Worm (Caenorhabditis elegans) whole organism, young adult: Measurements from ENCODE around the gene fog-2.
A peak's percentile ranks its signal among the peaks of the same experiment; 100 is the strongest.

Source experiments
- B0336.3 ChIP-seq: fragments of 200-800 bp; sonication (Bioruptor generic); IDR thresholded peaks from 2 replicates; pipeline ENCODE4 v1.3.6; 2022; ENCODE audit warnings: missing genetic modification characterization, missing compliant biosample characterization
- C06A6.2 ChIP-seq: fragments of 200-800 bp; sonication (Bioruptor generic); conservative IDR thresholded peaks from 2 replicates; pipeline ENCODE4 v1.3.6; 2022; ENCODE audit warnings: missing genetic modification characterization, missing compliant biosample characterization
- D2030.7 ChIP-seq: fragments of 200-800 bp; sonication (Bioruptor generic); IDR thresholded peaks from 2 replicates; pipeline ENCODE4 v1.3.6; 2022; ENCODE audit warnings: missing genetic modification reagents, missing genetic modification characterization, missing compliant biosample characterization
- F33H1.4 ChIP-seq: fragments of 200-800 bp; sonication (Bioruptor generic); IDR thresholded peaks from 2 replicates; pipeline ENCODE4 v1.3.6; 2022; ENCODE audit warnings: missing genetic modification reagents, missing genetic modification characterization, missing compliant biosample characterization
- F49E8.2 ChIP-seq: sonication (generic microtip); optimal IDR thresholded peaks from 3 replicates; lab custom pipeline; 2017; ENCODE audit warnings: missing genetic modification characterization, mild to moderate bottlenecking, missing compliant biosample characterization, antibody characterized with exemption, moderate library complexity; ENCODE audit not compliant: insufficient read depth
- F57C9.4 ChIP-seq: sonication (generic microtip); optimal IDR thresholded peaks from 2 replicates; lab custom pipeline; 2017; ENCODE audit warnings: mild to moderate bottlenecking, missing genetic modification characterization, missing compliant biosample characterization
- K12H6.12 ChIP-seq: fragments of 200-800 bp; sonication (Bioruptor generic); optimal IDR thresholded peaks from 2 replicates; lab custom pipeline; 2018; ENCODE audit warnings: mild to moderate bottlenecking, missing genetic modification characterization, missing compliant biosample characterization
- Y53G8AR.9 ChIP-seq: fragments of 200-800 bp; sonication (Bioruptor generic); conservative IDR thresholded peaks from 2 replicates; pipeline ENCODE4 v1.3.6; 2022; ENCODE audit warnings: missing genetic modification reagents, missing genetic modification characterization, missing compliant biosample characterization
- Y56A3A.18 ChIP-seq: fragments of 200-800 bp; sonication (Bioruptor generic); IDR thresholded peaks from 2 replicates; pipeline ENCODE4 v1.3.6; 2022; ENCODE audit warnings: missing genetic modification reagents, missing genetic modification characterization, missing compliant biosample characterization
- akir-1 ChIP-seq: fragments of 200-800 bp; sonication (Bioruptor generic); optimal IDR thresholded peaks from 2 replicates; lab custom pipeline; 2018; ENCODE audit warnings: mild to moderate bottlenecking, missing genetic modification characterization, moderate library complexity, missing compliant biosample characterization
- attf-6 ChIP-seq: fragments of 200-800 bp; sonication (Bioruptor generic); IDR thresholded peaks from 2 replicates; pipeline ENCODE4 v1.3.6; 2022; ENCODE audit warnings: missing genetic modification reagents, missing genetic modification characterization, missing compliant biosample characterization
- bed-1 ChIP-seq: fragments of 200-800 bp; sonication (Bioruptor generic); IDR thresholded peaks from 2 replicates; pipeline ENCODE4 v1.3.6; 2022; ENCODE audit warnings: missing genetic modification reagents, missing genetic modification characterization, missing compliant biosample characterization
- cebp-1 ChIP-seq, 2 experiments: fragments of 200-800 bp in 1 of 2; sonication (Bioruptor generic) in 1 of 2; sonication (generic microtip) in 1 of 2; IDR thresholded peaks in 1 of 2; optimal IDR thresholded peaks in 1 of 2; 2 replicates each; pipeline versions ENCODE4 v1.3.6 to Lab custom; 2017 to 2022; ENCODE audit warnings: missing compliant biosample characterization in 2 of 2, missing genetic modification characterization in 2 of 2, mild to moderate bottlenecking in 1 of 2, missing genetic modification reagents in 1 of 2, moderate library complexity in 1 of 2
- ceh-40 ChIP-seq: fragments of 200-800 bp; sonication (Bioruptor generic); IDR thresholded peaks from 2 replicates; pipeline ENCODE4 v1.3.6; 2022; ENCODE audit warnings: missing genetic modification characterization, missing compliant biosample characterization
- ceh-58 ChIP-seq: fragments of 200-800 bp; sonication (Bioruptor generic); IDR thresholded peaks from 2 replicates; pipeline ENCODE4 v1.3.6; 2022; ENCODE audit warnings: missing genetic modification characterization, missing compliant biosample characterization
- ceh-91 ChIP-seq: fragments of 200-800 bp; sonication (Bioruptor generic); IDR thresholded peaks from 2 replicates; pipeline ENCODE4 v1.3.6; 2022; ENCODE audit warnings: missing genetic modification reagents, missing genetic modification characterization, missing compliant biosample characterization
- chd-7 ChIP-seq: sonication (generic microtip); optimal IDR thresholded peaks from 2 replicates; lab custom pipeline; 2016; ENCODE audit warnings: mild to moderate bottlenecking, missing genetic modification characterization, moderate library complexity, missing compliant biosample characterization
- dox-1 ChIP-seq: fragments of 200-800 bp; sonication (Bioruptor generic); IDR thresholded peaks from 2 replicates; pipeline ENCODE4 v1.3.6; 2022; ENCODE audit warnings: missing genetic modification reagents, missing genetic modification characterization, missing compliant biosample characterization
- dpff-1 ChIP-seq: sonication (generic microtip); optimal IDR thresholded peaks from 2 replicates; lab custom pipeline; 2017; ENCODE audit warnings: mild to moderate bottlenecking, missing genetic modification characterization, missing compliant biosample characterization
- egl-18 ChIP-seq: fragments of 200-800 bp; sonication (Bioruptor generic); IDR thresholded peaks from 2 replicates; pipeline ENCODE4 v1.3.6; 2022; ENCODE audit warnings: missing genetic modification reagents, missing genetic modification characterization, missing compliant biosample characterization
- fkh-3 ChIP-seq: sonication (generic microtip); optimal IDR thresholded peaks from 2 replicates; lab custom pipeline; 2016; ENCODE audit warnings: mild to moderate bottlenecking, missing genetic modification characterization, missing compliant biosample characterization
- gei-17 ChIP-seq: fragments of 200-800 bp; sonication (Bioruptor generic); optimal IDR thresholded peaks from 2 replicates; lab custom pipeline; 2018; ENCODE audit warnings: mild to moderate bottlenecking, missing genetic modification characterization, missing compliant biosample characterization
- him-1 ChIP-seq: sonication (generic microtip); optimal IDR thresholded peaks from 2 replicates; lab custom pipeline; 2016; ENCODE audit warnings: missing genotype, missing genetic modification reagents, missing genetic modification characterization, missing compliant biosample characterization
- hrde-1 ChIP-seq: sonication (generic microtip); optimal IDR thresholded peaks from 2 replicates; lab custom pipeline; 2016; ENCODE audit warnings: missing genetic modification characterization, mild to moderate bottlenecking, missing compliant biosample characterization, moderate library complexity, missing genotype, missing genetic modification reagents, borderline replicate concordance
- hsf-1 ChIP-seq: fragments of 200-800 bp; sonication (Bioruptor generic); IDR thresholded peaks from 2 replicates; pipeline ENCODE4 v1.3.6; 2022; ENCODE audit warnings: missing genetic modification reagents, missing genetic modification characterization, missing compliant biosample characterization
- lin-26 ChIP-seq: fragments of 200-800 bp; sonication (Bioruptor generic); IDR thresholded peaks from 2 replicates; pipeline ENCODE4 v1.3.6; 2022; ENCODE audit warnings: missing genetic modification reagents, missing genetic modification characterization, missing compliant biosample characterization
- madf-10 ChIP-seq: sonication (generic microtip); optimal IDR thresholded peaks from 2 replicates; lab custom pipeline; 2016; ENCODE audit warnings: mild to moderate bottlenecking, missing genetic modification characterization, missing compliant biosample characterization
- madf-3 ChIP-seq: fragments of 200-800 bp; sonication (Bioruptor generic); IDR thresholded peaks from 2 replicates; pipeline ENCODE4 v1.3.6; 2022; ENCODE audit warnings: missing genetic modification reagents, missing genetic modification characterization, missing compliant biosample characterization
- nfya-2 ChIP-seq: fragments of 200-800 bp; sonication (Bioruptor generic); IDR thresholded peaks from 2 replicates; pipeline ENCODE4 v1.3.6; 2022; ENCODE audit warnings: missing genetic modification reagents, missing genetic modification characterization, missing compliant biosample characterization
- nhr-80 ChIP-seq: sonication (generic microtip); optimal IDR thresholded peaks from 2 replicates; lab custom pipeline; 2016; ENCODE audit warnings: missing genetic modification characterization, missing compliant biosample characterization
- pha-4 ChIP-seq: fragments of 150-350 bp; sonication (generic microtip); optimal IDR thresholded peaks from 2 replicates; lab custom pipeline; 2014; ENCODE audit warnings: missing biosample characterization, missing genetic modification reagents, missing genetic modification characterization
- sdz-38 ChIP-seq: sonication (generic microtip); optimal IDR thresholded peaks from 2 replicates; lab custom pipeline; 2016; ENCODE audit warnings: missing genotype, missing genetic modification characterization, missing compliant biosample characterization
- snpc-1.1 ChIP-seq: sonication (generic microtip); optimal IDR thresholded peaks from 2 replicates; lab custom pipeline; 2017; ENCODE audit warnings: missing genetic modification characterization, mild to moderate bottlenecking, missing compliant biosample characterization, antibody characterized with exemption, moderate library complexity, missing genotype, missing genetic modification reagents; ENCODE audit not compliant: insufficient read depth
- snpc-3.4 ChIP-seq: sonication (generic microtip); optimal IDR thresholded peaks from 2 replicates; lab custom pipeline; 2017; ENCODE audit warnings: missing genetic modification characterization, mild to moderate bottlenecking, missing compliant biosample characterization, antibody characterized with exemption, moderate library complexity, missing genotype, missing genetic modification reagents
- sptf-2 ChIP-seq: fragments of 200-800 bp; sonication (Bioruptor generic); optimal IDR thresholded peaks from 2 replicates; lab custom pipeline; 2018; ENCODE audit warnings: mild to moderate bottlenecking, missing genetic modification characterization, missing compliant biosample characterization
- xnd-1 ChIP-seq: sonication (generic microtip); optimal IDR thresholded peaks from 2 replicates; lab custom pipeline; 2016; ENCODE audit warnings: missing genotype, missing genetic modification reagents, missing genetic modification characterization, missing compliant biosample characterization
- zfh-2 ChIP-seq: fragments of 200-800 bp; sonication (Bioruptor generic); conservative IDR thresholded peaks from 2 replicates; pipeline ENCODE4 v1.3.6; 2022; ENCODE audit warnings: missing genetic modification reagents, missing genetic modification characterization, missing compliant biosample characterization
- ztf-26 ChIP-seq: sonication (generic microtip); optimal IDR thresholded peaks from 2 replicates; lab custom pipeline; 2017; ENCODE audit warnings: missing genetic modification characterization, missing compliant biosample characterization
- ztf-28 ChIP-seq: fragments of 200-800 bp; sonication (Bioruptor generic); IDR thresholded peaks from 2 replicates; pipeline ENCODE4 v1.3.6; 2022; ENCODE audit warnings: missing genetic modification reagents, missing genetic modification characterization, missing compliant biosample characterization
- ztf-3 ChIP-seq: fragments of 200-800 bp; sonication (Bioruptor generic); optimal IDR thresholded peaks from 2 replicates; lab custom pipeline; 2018; ENCODE audit warnings: mild to moderate bottlenecking, missing genetic modification characterization, missing compliant biosample characterization

Gene fog-2

DNA sequence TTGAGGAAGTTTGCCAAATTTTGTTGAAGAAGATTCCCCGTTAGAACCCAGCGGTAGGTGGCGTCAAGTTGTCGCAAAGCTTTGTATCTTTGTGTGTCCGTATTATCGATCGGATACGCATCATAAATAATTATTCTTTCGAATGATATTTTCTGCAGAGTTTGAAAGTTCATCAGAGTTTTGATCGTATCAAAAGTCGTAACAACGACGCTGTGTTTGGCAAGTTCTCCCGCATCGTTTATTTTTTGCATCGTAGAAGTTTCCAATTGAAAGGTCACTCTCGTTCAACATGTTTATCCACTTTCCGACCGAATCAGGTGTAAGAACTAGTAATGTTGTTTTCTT is 36.0 kb upstream of the fog-2 start (continued):
- peak; percentile 87 for TF ChIP-seq Y53G8AR.9 (GFP tag; lab: Robert Waterston, UW)
- TF ChIP-seq cebp-1 (GFP tag; IDR thresholded peaks at IDR 0.05; lab: Robert Waterston, UW), result no peak
- TF ChIP-seq cebp-1 (tag; optimal IDR thresholded peaks at IDR 0.05; lab: Kevin White, UChicago), result no peak
- no peak for TF ChIP-seq bed-1 (GFP tag; lab: Robert Waterston, UW)
- no peak for TF ChIP-seq gei-17
- no peak for TF ChIP-seq fkh-3
- TF ChIP-seq F33H1.4 (GFP tag; lab: Robert Waterston, UW), result no peak
- TF ChIP-seq hsf-1 (GFP tag; lab: Robert Waterston, UW), result no peak
- no peak for TF ChIP-seq chd-7 (tag; lab: Kevin White, UChicago)
- TF ChIP-seq ceh-40, result 0 out of 2 replicates have a peak, but pooled peaks have one; percentile 11
- TF ChIP-seq F49E8.2 (tag; lab: Kevin White, UChicago), result no peak
- TF ChIP-seq Y56A3A.18, result peak; percentile 7; the same call in 1 of the 2 replicates
- no peak for TF ChIP-seq nfya-2 (GFP tag; lab: Robert Waterston, UW)
- TF ChIP-seq ztf-28 (GFP tag; lab: Robert Waterston, UW), result no peak
- TF ChIP-seq D2030.7, result no peak
- TF ChIP-seq hrde-1 (tag; lab: Kevin White, UChicago), result no peak
- TF ChIP-seq sptf-2 (GFP tag; lab: Kevin White, UChicago), result no peak
- no peak for TF ChIP-seq nhr-80 (tag; lab: Kevin White, UChicago)
- TF ChIP-seq sdz-38, result no peak
- TF ChIP-seq ceh-58 (GFP tag; lab: Robert Waterston, UW), result no peak
- TF ChIP-seq him-1 (tag; lab: Kevin White, UChicago), result no peak
- no peak for TF ChIP-seq akir-1 (GFP tag; lab: Kevin White, UChicago)
- TF ChIP-seq madf-10 (tag; lab: Kevin White, UChicago), result no peak
- TF ChIP-seq B0336.3 (GFP tag; lab: Robert Waterston, UW), result peak; percentile 6; the same call in 1 of the 2 replicates
- TF ChIP-seq egl-18 (GFP tag; lab: Robert Waterston, UW), result no peak
- peak; percentile 42; the same call in 1 of the 2 replicates for TF ChIP-seq dox-1 (GFP tag; lab: Robert Waterston, UW)
- TF ChIP-seq pha-4 (tag; lab: Kevin White, UChicago), result no peak
- no peak for TF ChIP-seq snpc-1.1
- no peak for TF ChIP-seq lin-26 (GFP tag; lab: Robert Waterston, UW)
- no peak for TF ChIP-seq xnd-1 (tag; lab: Kevin White, UChicago)
- TF ChIP-seq madf-3 (GFP tag; lab: Robert Waterston, UW), result no peak
- TF ChIP-seq snpc-3.4 (tag; lab: Kevin White, UChicago), result no peak
- no peak for TF ChIP-seq ztf-26 (tag; lab: Kevin White, UChicago)
- TF ChIP-seq K12H6.12, result no peak
- TF ChIP-seq C06A6.2, result peak; percentile 41; the same call in 1 of the 2 replicates
- no peak for TF ChIP-seq dpff-1
- no peak for TF ChIP-seq ceh-91
- TF ChIP-seq zfh-2 (GFP tag; lab: Robert Waterston, UW), result no peak
- TF ChIP-seq F57C9.4 (tag; lab: Kevin White, UChicago), result no peak
- no peak for TF ChIP-seq attf-6 (GFP tag; lab: Robert Waterston, UW)
- no peak for TF ChIP-seq ztf-3 (GFP tag; lab: Kevin White, UChicago)
